Fruit fly (Drosophila melanogaster) whole organism, embryonic: ENCODE data around the gene CG7582.
A peak's percentile ranks its signal among the peaks of the same experiment; 100 is the strongest.

Experiments
- Ada2b ChIP-seq: fragments of 200-800 bp; sonication (Bioruptor generic); IDR thresholded peaks from 2 replicates; pipeline ENCODE4 v1.3.6; 2022; ENCODE audit warnings: missing biosample characterization, missing genetic modification characterization
- Blimp-1 ChIP-seq: fragments of 200-800 bp; sonication (Bioruptor generic); optimal IDR thresholded peaks from 3 replicates; lab custom pipeline; 2018; ENCODE audit warnings: missing biosample characterization, missing genetic modification characterization, mild to moderate bottlenecking, moderate library complexity, missing genetic modification reagents
- Bteb2 ChIP-seq: fragments of 200-800 bp; sonication (Bioruptor generic); optimal IDR thresholded peaks from 2 replicates; lab custom pipeline; 2016; ENCODE audit warnings: missing biosample characterization, missing genetic modification characterization
- CG12155 ChIP-seq: fragments of 200-800 bp; sonication (Bioruptor generic); optimal IDR thresholded peaks from 3 replicates; lab custom pipeline; 2016; ENCODE audit warnings: missing biosample characterization, missing genetic modification characterization
- CG12769 ChIP-seq: fragments of 200-800 bp; sonication (Bioruptor generic); optimal IDR thresholded peaks from 2 replicates; lab custom pipeline; 2019; ENCODE audit warnings: missing biosample characterization, mild to moderate bottlenecking, missing genetic modification characterization, moderate library complexity
- CG13894 ChIP-seq: fragments of 200-800 bp; sonication (Bioruptor generic); optimal IDR thresholded peaks from 3 replicates; lab custom pipeline; 2018; ENCODE audit warnings: missing biosample characterization, mild to moderate bottlenecking, missing genetic modification characterization, moderate library complexity
- CG14710 ChIP-seq: fragments of 200-800 bp; sonication (Bioruptor generic); optimal IDR thresholded peaks from 3 replicates; lab custom pipeline; 2019; ENCODE audit warnings: missing biosample characterization, mild to moderate bottlenecking, missing genetic modification characterization, moderate library complexity
- CG1603 ChIP-seq: fragments of 200-800 bp; sonication (Bioruptor generic); optimal IDR thresholded peaks from 2 replicates; lab custom pipeline; 2019; ENCODE audit warnings: missing biosample characterization, mild to moderate bottlenecking, missing genetic modification characterization, moderate library complexity
- CG17328 ChIP-seq: fragments of 200-800 bp; sonication (Bioruptor generic); IDR thresholded peaks from 2 replicates; pipeline ENCODE4 v1.3.6; 2022; ENCODE audit warnings: missing biosample characterization, missing genetic modification characterization
- CG17829 ChIP-seq: fragments of 200-800 bp; optimal IDR thresholded peaks from 2 replicates; lab custom pipeline; 2019; ENCODE audit warnings: missing biosample characterization, mild to moderate bottlenecking, missing genetic modification characterization, moderate library complexity
- CG18262 ChIP-seq: fragments of 200-800 bp; optimal IDR thresholded peaks from 3 replicates; lab custom pipeline; 2019; ENCODE audit warnings: missing biosample characterization, mild to moderate bottlenecking, missing genetic modification characterization, moderate library complexity
- CG18599 ChIP-seq: fragments of 200-800 bp; sonication (Bioruptor generic); optimal IDR thresholded peaks from 3 replicates; lab custom pipeline; 2017; ENCODE audit warnings: missing biosample characterization, missing genetic modification characterization, mild to moderate bottlenecking, moderate library complexity, missing genetic modification reagents
- CG2199 ChIP-seq: fragments of 200-800 bp; sonication (Bioruptor generic); IDR thresholded peaks from 3 replicates; pipeline ENCODE4 v1.3.6; 2022; ENCODE audit warnings: missing biosample characterization, missing genetic modification characterization
- CG2712 ChIP-seq: fragments of 200-800 bp; optimal IDR thresholded peaks from 3 replicates; lab custom pipeline; 2019; ENCODE audit warnings: missing biosample characterization, mild to moderate bottlenecking, missing genetic modification characterization, moderate library complexity
- CG42726 ChIP-seq: fragments of 200-800 bp; sonication (Bioruptor generic); IDR thresholded peaks from 2 replicates; pipeline ENCODE4 v1.3.6; 2022; ENCODE audit warnings: missing biosample characterization, missing genetic modification characterization; ENCODE audit not compliant: partially characterized antibody
- CG4360 ChIP-seq: fragments of 200-800 bp; sonication (Bioruptor generic); IDR thresholded peaks from 2 replicates; pipeline ENCODE4 v1.3.6; 2022; ENCODE audit warnings: missing biosample characterization, missing genetic modification characterization
- CG6254 ChIP-seq: fragments of 200-800 bp; sonication (Bioruptor generic); optimal IDR thresholded peaks from 3 replicates; lab custom pipeline; 2017; ENCODE audit warnings: mild to moderate bottlenecking, missing biosample characterization, missing genetic modification reagents, missing genetic modification characterization
- CG7786 ChIP-seq: fragments of 200-800 bp; sonication (Bioruptor generic); optimal IDR thresholded peaks from 2 replicates; lab custom pipeline; 2016; ENCODE audit warnings: missing biosample characterization, missing genetic modification characterization
- CG8281 ChIP-seq: fragments of 200-800 bp; sonication (Bioruptor generic); optimal IDR thresholded peaks from 2 replicates; lab custom pipeline; 2018; ENCODE audit warnings: missing biosample characterization, mild to moderate bottlenecking, missing genetic modification characterization, moderate library complexity
- CG8290 ChIP-seq, 3 experiments: fragments of 200-800 bp; sonication (Bioruptor generic); optimal IDR thresholded peaks; 2 replicates each; lab custom pipeline; 2016 to 2019; ENCODE audit warnings: missing biosample characterization in 3 of 3, missing genetic modification characterization in 3 of 3, mild to moderate bottlenecking in 2 of 3, moderate library complexity in 1 of 3
- Lhr ChIP-seq: fragments of 200-800 bp; sonication (Bioruptor generic); optimal IDR thresholded peaks from 3 replicates; lab custom pipeline; 2017; ENCODE audit warnings: mild to moderate bottlenecking, missing biosample characterization, missing genetic modification reagents, missing genetic modification characterization
- MESR4 ChIP-seq: fragments of 200-800 bp; sonication (Bioruptor generic); optimal IDR thresholded peaks from 2 replicates; lab custom pipeline; 2018; ENCODE audit warnings: missing biosample characterization, mild to moderate bottlenecking, missing genetic modification characterization, moderate library complexity
- Sry-δ ChIP-seq: fragments of 200-800 bp; sonication (Bioruptor generic); optimal IDR thresholded peaks from 2 replicates; lab custom pipeline; 2016; ENCODE audit warnings: missing biosample characterization, missing genetic modification characterization
- ase ChIP-seq: fragments of 200-800 bp; sonication (Bioruptor generic); IDR thresholded peaks from 3 replicates; pipeline ENCODE4 v1.3.6; 2022; ENCODE audit warnings: missing biosample characterization, missing genetic modification characterization
- cg ChIP-seq: fragments of 200-800 bp; sonication (Bioruptor generic); optimal IDR thresholded peaks from 3 replicates; lab custom pipeline; 2019; ENCODE audit warnings: missing biosample characterization, mild to moderate bottlenecking, missing genetic modification characterization, moderate library complexity
- chn ChIP-seq: fragments of 200-800 bp; sonication (Bioruptor generic); optimal IDR thresholded peaks from 2 replicates; lab custom pipeline; 2016; ENCODE audit warnings: missing biosample characterization, missing genetic modification characterization
- dan ChIP-seq: fragments of 200-800 bp; sonication (Bioruptor generic); IDR thresholded peaks from 2 replicates; pipeline ENCODE4 v1.3.6; 2022; ENCODE audit warnings: missing biosample characterization, missing genetic modification characterization
- dmrt11E ChIP-seq: fragments of 200-800 bp; sonication (Bioruptor generic); optimal IDR thresholded peaks from 3 replicates; lab custom pipeline; 2018; ENCODE audit warnings: missing biosample characterization, mild to moderate bottlenecking, missing genetic modification characterization, moderate library complexity
- emc ChIP-seq: fragments of 200-800 bp; sonication (Bioruptor generic); optimal IDR thresholded peaks from 2 replicates; lab custom pipeline; 2016; ENCODE audit warnings: missing biosample characterization, missing genetic modification characterization
- grau ChIP-seq: fragments of 200-800 bp; optimal IDR thresholded peaks from 3 replicates; lab custom pipeline; 2019; ENCODE audit warnings: missing biosample characterization, mild to moderate bottlenecking, missing genetic modification characterization, moderate library complexity
- kah ChIP-seq: fragments of 200-800 bp; sonication (Bioruptor generic); optimal IDR thresholded peaks from 2 replicates; lab custom pipeline; 2018; ENCODE audit warnings: missing biosample characterization, mild to moderate bottlenecking, missing genetic modification characterization
- lola ChIP-seq, 3 experiments: fragments of >200 bp in 2 of 3; fragments of 200-800 bp in 1 of 3; sonication (Bioruptor generic) in 1 of 3; optimal IDR thresholded peaks; 2 replicates each; lab custom pipeline; 2017 to 2019; ENCODE audit warnings: missing biosample characterization in 3 of 3, missing genetic modification characterization in 3 of 3, mild to moderate bottlenecking in 1 of 3, moderate library complexity in 1 of 3
- nom ChIP-seq: fragments of 200-800 bp; sonication (Bioruptor generic); optimal IDR thresholded peaks from 2 replicates; lab custom pipeline; 2017; ENCODE audit warnings: missing biosample characterization, missing genetic modification characterization, mild to moderate bottlenecking, moderate library complexity, missing genetic modification reagents
- peb ChIP-seq: fragments of 200-800 bp; sonication (Bioruptor generic); IDR thresholded peaks from 2 replicates; pipeline ENCODE4 v1.3.6; 2022; ENCODE audit warnings: missing biosample characterization, missing genetic modification characterization
- prd ChIP-seq, 3 experiments: fragments of >200 bp in 2 of 3; fragments of 200-800 bp in 1 of 3; sonication (Bioruptor generic) in 1 of 3; optimal IDR thresholded peaks in 2 of 3; IDR thresholded peaks in 1 of 3; 2 replicates in 2 of 3; 3 replicates in 1 of 3; pipeline versions ENCODE4 v1.3.6 to Lab custom; 2017 to 2022; ENCODE audit warnings: missing biosample characterization in 1 of 3, missing genetic modification characterization in 1 of 3
- rib ChIP-seq: fragments of 200-800 bp; sonication (Bioruptor generic); IDR thresholded peaks from 2 replicates; pipeline ENCODE4 v1.3.6; 2022; ENCODE audit warnings: missing biosample characterization, missing genetic modification characterization
- sens-2 ChIP-seq: fragments of 200-800 bp; sonication (Bioruptor generic); IDR thresholded peaks from 2 replicates; pipeline ENCODE4 v1.3.6; 2022; ENCODE audit warnings: missing biosample characterization, missing genetic modification characterization
- sisA ChIP-seq: fragments of 200-800 bp; sonication (Bioruptor generic); IDR thresholded peaks from 2 replicates; pipeline ENCODE4 v1.3.6; 2022; ENCODE audit warnings: missing biosample characterization, missing genetic modification characterization
- sob ChIP-seq: fragments of 200-800 bp; sonication (Bioruptor generic); IDR thresholded peaks from 2 replicates; pipeline ENCODE4 v1.3.6; 2022; ENCODE audit warnings: missing biosample characterization, missing genetic modification characterization
- trh ChIP-seq: fragments of 200-800 bp; sonication (Bioruptor generic); optimal IDR thresholded peaks from 2 replicates; lab custom pipeline; 2016; ENCODE audit warnings: missing biosample characterization, missing genetic modification characterization
- zen ChIP-seq: fragments of 200-800 bp; sonication (Bioruptor generic); optimal IDR thresholded peaks from 3 replicates; lab custom pipeline; 2018; ENCODE audit warnings: missing biosample characterization, mild to moderate bottlenecking, missing genetic modification characterization, moderate library complexity
- zf30C ChIP-seq: fragments of 200-800 bp; sonication (Bioruptor generic); optimal IDR thresholded peaks from 3 replicates; lab custom pipeline; 2018; ENCODE audit warnings: missing biosample characterization, mild to moderate bottlenecking, missing genetic modification characterization

Gene CG7582

DNA sequence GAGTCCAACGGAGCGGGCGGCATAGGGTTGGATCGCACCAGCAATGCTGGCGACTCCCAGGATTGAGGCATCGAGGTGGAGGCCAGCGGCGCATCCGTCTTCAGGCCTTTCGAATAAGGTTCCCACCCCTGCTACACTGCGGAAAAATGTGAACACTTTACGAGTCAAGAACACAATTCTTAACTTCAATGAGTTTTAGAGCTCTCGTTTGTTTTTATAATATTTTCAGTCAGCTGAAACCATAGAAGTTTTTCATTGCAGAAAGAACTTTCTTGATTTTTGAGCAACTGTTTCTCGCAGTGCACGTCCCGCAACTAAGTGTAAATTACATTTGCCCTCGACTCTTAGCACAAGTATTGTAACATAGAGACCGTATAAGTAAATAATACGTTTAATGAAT, 14.3 kb upstream of the CG7582 start (continued):
- TF ChIP-seq CG17328 (GFP tag; lab: Robert Waterston, UW) (peak; percentile 71), CG14710 (tag; lab: Kevin White, UChicago) (peak; percentile 38), sens-2 (GFP tag; lab: Robert Waterston, UW) (no peak), dmrt11E (tag; lab: Kevin White, UChicago) (peak; percentile 71), CG1603 (tag; lab: Kevin White, UChicago) (peak; percentile 63), CG8281 (no peak), CG18599 (GFP tag; lab: Kevin White, UChicago) (no peak), CG12155 (GFP tag; lab: Kevin White, UChicago) (no peak), rib (no peak), Bteb2 (GFP tag; lab: Kevin White, UChicago) (no peak), nom (GFP tag; lab: Kevin White, UChicago) (no peak), CG6254 (GFP tag; lab: Kevin White, UChicago) (no peak), ase (GFP tag; lab: Robert Waterston, UW) (no peak), zen (peak; percentile 75), Lhr (no peak), grau (tag; lab: Kevin White, UChicago) (no peak), CG13894 (no peak), MESR4 (GFP tag; lab: Kevin White, UChicago) (no peak), dan (GFP tag; lab: Robert Waterston, UW) (peak; percentile 18; the same call in 1 of the 2 replicates), cg (GFP tag; lab: Kevin White, UChicago) (no peak), Sry-δ (GFP tag; lab: Kevin White, UChicago) (no peak), kah (no peak), CG2712 (tag; lab: Kevin White, UChicago) (peak; percentile 55), CG4360 (0 out of 2 replicates have a peak, but pooled peaks have one; percentile 15), zf30C (peak; percentile 9), prd (optimal IDR thresholded peaks at IDR 0.05; lab: Kevin White, UChicago) (no peak), prd (GFP tag; IDR thresholded peaks at IDR 0.05; lab: Robert Waterston, UW) (peak; percentile 79), CG2199 (GFP tag; lab: Robert Waterston, UW) (no peak), CG12769 (tag; lab: Kevin White, UChicago) (no peak), lola (GFP tag; optimal IDR thresholded peaks at IDR 0.05; lab: Kevin White, UChicago) (peak in 1 of 3 experiments; percentile 28), trh (no peak), sisA (GFP tag; lab: Robert Waterston, UW) (peak; percentile 34), emc (GFP tag; lab: Kevin White, UChicago) (no peak), CG17829 (tag; lab: Kevin White, UChicago) (peak; percentile 37), CG7786 (GFP tag; lab: Kevin White, UChicago) (no peak), Ada2b (GFP tag; lab: Robert Waterston, UW) (0 out of 2 replicates have a peak, but pooled peaks have one; percentile 7), sob (GFP tag; lab: Robert Waterston, UW) (peak; percentile 9; the same call in 1 of the 2 replicates), CG8290 (GFP tag; optimal IDR thresholded peaks at IDR 0.05; lab: Kevin White, UChicago) (no peak), CG8290 (tag; optimal IDR thresholded peaks at IDR 0.05; lab: Kevin White, UChicago) (no peak), chn (peak; percentile 6), peb (no peak), CG18262 (tag; lab: Kevin White, UChicago) (peak; percentile 38), CG42726 (GFP tag; lab: Robert Waterston, UW) (no peak), Blimp-1 (GFP tag; lab: Kevin White, UChicago) (peak; percentile 17)
- TF ChIP-seq, all 482 proteins: peak for 66
